Worm (Caenorhabditis elegans) whole organism, mixed stage, embryonic: ENCODE results near the gene T28D9.16.

Experiments
- ceh-83 ChIP-seq: fragments of 200-800 bp; sonication (Bioruptor generic); optimal IDR thresholded peaks from 2 replicates; lab custom pipeline; 2018; ENCODE audit warnings: mild to moderate bottlenecking, missing genetic modification characterization, missing compliant biosample characterization
- nhr-237 ChIP-seq: fragments of 150-350 bp; optimal IDR thresholded peaks from 2 replicates; lab custom pipeline; 2014; ENCODE audit warnings: missing biosample characterization, missing genetic modification characterization
- pha-4 ChIP-seq: fragments of 150-350 bp; optimal IDR thresholded peaks from 2 replicates; lab custom pipeline; 2018; ENCODE audit warnings: missing biosample characterization, missing genetic modification reagents, missing genetic modification characterization
- unc-62 ChIP-seq: fragments of 150-350 bp; optimal IDR thresholded peaks from 2 replicates; lab custom pipeline; 2014; ENCODE audit warnings: missing biosample characterization, missing genetic modification reagents, missing genetic modification characterization
- ztf-11 ChIP-seq: fragments of 150-350 bp; optimal IDR thresholded peaks from 2 replicates; lab custom pipeline; 2014; ENCODE audit warnings: missing biosample characterization, missing genetic modification characterization

DNA sequence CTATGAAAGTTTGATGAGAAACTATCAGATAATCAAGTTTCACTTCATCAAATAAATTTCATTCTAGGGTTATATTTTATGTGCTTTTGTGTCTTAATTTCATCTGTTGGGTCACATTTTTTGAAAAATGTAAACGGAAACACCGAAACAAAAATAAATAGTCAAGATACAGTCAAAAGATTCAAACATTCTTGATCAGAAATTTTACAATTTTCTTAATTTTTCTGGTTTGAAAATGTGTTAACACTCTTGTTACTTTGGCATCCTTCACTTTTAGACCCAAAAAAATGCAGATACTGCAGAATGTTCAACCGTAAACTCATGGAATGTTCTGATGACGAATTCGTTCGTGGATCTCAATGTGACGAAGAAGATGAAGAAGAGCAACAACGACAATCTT lies 20.8 kb upstream of the T28D9.16 start, which contains the start of gene aptf-1:
- TF ChIP-seq nhr-237 (tag; lab: Kevin White, UChicago) (no peak), unc-62 (GFP tag; lab: Kevin White, UChicago) (no peak), pha-4 (no peak), ztf-11 (tag; lab: Kevin White, UChicago) (no peak), ceh-83 (GFP tag; lab: Kevin White, UChicago) (no peak)
